Fruit fly (Drosophila melanogaster) whole organism: ENCODE measurements around the gene Csk.

ENCODE experiments used
- CG8478 ChIP-seq: fragments of >200 bp; optimal IDR thresholded peaks from 2 replicates; lab custom pipeline; 2018; ENCODE audit warnings: inconsistent platforms
- Dll ChIP-seq: fragments of >200 bp; optimal IDR thresholded peaks from 2 replicates; lab custom pipeline; 2017
- EcR ChIP-seq, 2 experiments: fragments of >200 bp; optimal IDR thresholded peaks; 2 replicates each; lab custom pipeline; 2017; ENCODE audit warnings: missing biosample characterization in 2 of 2, missing genetic modification characterization in 2 of 2, missing genetic modification reagents in 2 of 2
- pan ChIP-seq: fragments of >200 bp; optimal IDR thresholded peaks from 2 replicates; lab custom pipeline; 2017
- psq ChIP-seq: fragments of >200 bp; optimal IDR thresholded peaks from 2 replicates; lab custom pipeline; 2017
- usp ChIP-seq: fragments of >200 bp; optimal IDR thresholded peaks from 2 replicates; lab custom pipeline; 2017; ENCODE audit warnings: missing biosample characterization, missing genetic modification characterization, mixed read lengths

Csk gene

DNA sequence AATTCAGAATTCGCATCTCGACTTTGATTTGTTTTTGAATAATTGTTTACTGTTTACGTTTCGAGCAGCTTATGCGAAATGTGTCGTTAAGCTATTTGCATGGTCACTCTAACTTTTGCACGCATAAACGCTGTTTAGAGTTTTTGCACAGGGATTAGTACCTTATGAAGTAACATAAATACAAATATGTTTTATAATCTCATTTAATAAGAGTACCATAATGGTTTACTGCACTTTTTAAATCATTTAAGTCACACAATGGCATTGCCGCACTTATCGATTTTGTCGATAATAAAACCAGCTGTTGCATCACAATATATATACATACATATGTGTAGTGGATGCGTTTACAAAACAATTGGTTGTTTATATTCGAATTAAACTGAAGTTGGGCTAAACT, 23.9 kb downstream of the Csk start, which contains the start of the genes CG6813 and CG18764:
Gene CG6813, minus strand, starts transcription at position 68 of the 400 bp plus-strand sequence.
Gene CG18764, plus strand, starts transcription at position 319 of the 400 bp plus-strand sequence.
- TF ChIP-seq Dll (no peak), EcR (GFP tag; optimal IDR thresholded peaks at IDR 0.05; lab: Kevin White, UChicago) (no peak), CG8478 (no peak), usp (GFP tag; lab: Kevin White, UChicago) (no peak), psq (no peak), pan (lab: Kevin White, UChicago) (no peak)

DNA sequence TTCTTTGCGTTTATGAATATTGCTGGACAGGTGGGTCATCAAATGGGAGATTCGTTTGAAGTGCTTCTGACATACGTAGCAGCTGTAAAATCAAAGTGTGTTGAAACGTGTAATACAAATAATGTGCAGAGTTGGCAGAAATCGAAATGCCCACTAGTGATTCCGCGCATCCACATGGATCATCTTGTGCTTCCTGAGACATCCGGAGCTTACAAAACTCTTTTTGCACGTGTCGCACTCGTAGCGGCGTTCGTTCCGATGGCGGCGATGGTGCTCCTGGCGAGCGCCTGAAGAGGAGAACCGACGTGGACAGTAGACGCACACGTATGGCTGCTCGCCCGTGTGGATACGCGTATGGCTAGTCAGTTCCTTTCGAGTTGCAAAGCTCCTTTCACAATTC, 25.0 kb downstream of the Csk start, which contains the start of gene Zaf1:
Gene Zaf1, minus strand, starts transcription at position 101 of the 400 bp plus-strand sequence.
- TF ChIP-seq pan (lab: Kevin White, UChicago) = no peak
- TF ChIP-seq Dll = no peak
- no peak for TF ChIP-seq EcR (GFP tag; optimal IDR thresholded peaks at IDR 0.05; lab: Kevin White, UChicago)
- TF ChIP-seq usp (GFP tag; lab: Kevin White, UChicago) = no peak
- no peak for TF ChIP-seq psq
- TF ChIP-seq CG8478 = no peak

DNA sequence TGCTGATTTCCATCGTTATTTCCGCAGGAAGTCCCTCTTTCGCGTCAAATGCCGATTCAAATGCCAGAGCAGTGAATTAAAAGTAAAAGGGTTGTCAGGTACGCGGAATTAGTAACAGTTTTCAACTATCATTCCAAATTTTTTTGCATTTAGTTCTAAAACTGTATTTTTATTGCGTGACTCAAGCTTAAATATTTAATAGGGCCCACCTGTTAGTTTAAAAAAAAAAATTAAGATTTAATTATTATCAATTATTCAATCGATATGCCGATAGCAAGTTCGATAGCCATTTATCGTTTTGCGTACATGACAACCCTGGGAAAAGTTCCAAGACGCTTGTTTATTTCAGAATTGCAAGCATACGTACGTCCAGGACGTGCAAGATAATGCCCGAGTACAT, 27.5 kb downstream of the Csk start, which contains the start of gene CG14711:
Gene CG14711, plus strand, starts transcription at position 315 of the 400 bp plus-strand sequence.
- TF ChIP-seq EcR (GFP tag; optimal IDR thresholded peaks at IDR 0.05; lab: Kevin White, UChicago) = no peak

DNA sequence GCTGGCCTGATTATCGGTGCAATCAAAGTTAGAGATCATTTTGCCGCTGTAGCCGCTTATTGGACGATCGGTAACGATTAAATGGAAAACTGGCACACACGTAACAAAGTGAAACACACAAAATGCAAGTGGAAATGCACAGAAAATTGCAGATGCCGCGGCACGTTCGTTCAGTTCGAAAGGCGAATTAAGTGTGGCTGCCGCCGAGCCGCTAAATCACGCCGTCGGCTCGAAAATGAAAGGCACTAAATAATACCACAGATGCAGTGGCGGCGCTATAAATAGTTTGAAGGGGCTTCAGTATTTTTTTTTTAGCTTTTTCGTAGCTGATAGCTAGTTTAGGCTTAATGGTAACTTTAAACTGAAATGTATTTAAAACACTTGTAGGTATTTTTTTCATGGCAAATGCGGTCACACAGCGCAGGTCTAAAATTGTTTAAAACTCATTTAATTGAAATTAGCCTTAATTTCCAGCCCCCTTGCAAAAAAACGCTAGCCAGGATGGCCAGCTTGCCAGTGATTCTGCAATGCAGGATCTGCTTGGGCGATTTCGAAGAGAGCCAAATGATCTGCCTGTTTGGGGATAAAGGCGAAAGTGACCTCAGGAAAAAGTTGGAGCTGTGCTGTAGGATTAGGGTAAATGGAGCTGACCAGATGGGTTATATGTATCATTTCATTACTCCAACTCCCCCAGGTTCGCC, 30.6 kb downstream of the Csk start, which contains the start of the genes Jupiter and CG14710:
Gene Jupiter, minus strand, starts transcription at position 198 of the 701 bp plus-strand sequence.
Gene CG14710, plus strand, starts transcription at position 382 of the 701 bp plus-strand sequence.
- TF ChIP-seq EcR (GFP tag; optimal IDR thresholded peaks at IDR 0.05; lab: Kevin White, UChicago) (no peak), CG8478 (no peak), Dll (no peak), usp (GFP tag; lab: Kevin White, UChicago) (no peak), pan (lab: Kevin White, UChicago) (no peak), psq (no peak)

DNA sequence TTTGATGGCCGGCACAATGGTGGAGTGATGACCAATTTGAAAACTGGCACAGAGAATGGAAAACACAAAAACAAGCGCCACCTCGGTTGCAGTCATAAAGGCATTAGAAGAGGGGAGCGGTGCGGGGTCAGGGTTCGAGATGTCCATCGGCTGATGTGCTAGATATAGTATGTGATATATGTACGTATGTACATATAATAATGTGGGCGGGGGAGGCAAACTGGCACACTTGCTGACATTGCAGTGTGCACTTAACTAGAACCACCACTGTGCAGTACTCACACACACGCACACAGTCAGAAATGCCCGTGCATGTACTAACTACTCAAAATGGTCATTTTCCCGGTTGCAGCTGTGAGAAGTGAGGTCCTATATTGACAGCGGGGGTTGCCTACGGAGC, 31.6 kb downstream of the Csk start:
- TF ChIP-seq EcR (GFP tag; optimal IDR thresholded peaks at IDR 0.05; lab: Kevin White, UChicago) (no peak), psq (no peak)

DNA sequence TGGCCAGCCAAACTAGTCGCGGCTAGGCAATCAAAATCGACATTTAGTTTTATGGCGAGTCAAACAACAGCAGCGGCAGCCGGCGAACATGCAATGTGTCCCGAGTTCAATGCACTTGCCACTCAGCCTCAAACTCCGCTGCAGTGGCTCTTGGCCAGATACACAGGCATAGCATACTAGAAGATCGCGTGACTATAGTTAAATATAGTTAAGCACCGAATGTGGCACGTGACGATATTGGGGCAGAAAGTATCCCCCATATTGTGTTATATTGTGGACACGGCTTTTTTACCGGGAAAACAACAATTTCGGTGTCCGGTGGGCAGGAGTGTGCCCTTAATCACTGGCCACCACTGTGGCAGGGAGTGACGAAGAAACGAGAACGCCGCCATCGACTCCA, 32.7 kb downstream of the Csk start:
- TF ChIP-seq usp (GFP tag; lab: Kevin White, UChicago) = no peak
- no peak for TF ChIP-seq Dll
- peak in 1 of 2 experiments; percentile 70 for TF ChIP-seq EcR (GFP tag; optimal IDR thresholded peaks at IDR 0.05; lab: Kevin White, UChicago)
- no peak for TF ChIP-seq CG8478
- no peak for TF ChIP-seq pan (lab: Kevin White, UChicago)
- TF ChIP-seq psq = no peak

DNA sequence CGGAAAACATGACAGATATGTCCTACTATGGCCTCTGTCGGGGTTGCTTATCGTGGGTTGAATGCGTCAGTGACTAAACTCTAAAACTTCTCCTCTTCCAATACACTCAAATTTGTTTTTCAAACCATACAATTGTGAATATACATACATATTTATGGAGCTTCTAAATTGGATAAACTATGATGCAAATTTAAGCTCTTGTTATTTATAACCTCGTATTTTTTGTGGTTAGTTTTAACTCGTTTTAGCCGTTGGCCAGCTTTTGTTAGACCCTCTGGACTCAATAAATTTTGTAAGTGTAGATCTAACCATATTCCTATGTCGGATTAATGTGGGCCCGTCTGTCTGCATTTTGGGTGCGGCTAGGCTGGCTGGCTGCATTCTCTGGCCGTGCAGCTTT, 33.1 kb downstream of the Csk start:
- no peak for TF ChIP-seq Dll

DNA sequence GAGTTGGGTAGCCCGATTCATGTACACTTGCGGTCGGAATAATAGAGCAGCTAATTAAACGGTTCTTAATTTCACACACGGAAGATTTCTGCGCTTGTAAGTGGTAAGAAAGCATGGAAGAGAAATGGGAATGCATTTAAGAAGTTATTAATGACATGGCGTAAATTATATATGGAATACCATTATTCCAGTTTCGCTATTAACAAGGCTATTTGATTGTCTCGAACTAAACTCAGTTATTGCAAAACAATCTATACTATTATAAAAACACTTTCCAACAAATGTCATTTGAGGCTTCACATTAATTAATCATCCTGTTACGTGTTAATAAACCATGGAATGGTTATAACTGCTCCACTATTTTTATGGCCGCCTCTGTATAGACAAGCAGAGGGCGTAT, 34.3 kb downstream of the Csk start:
- TF ChIP-seq EcR (GFP tag; optimal IDR thresholded peaks at IDR 0.05; lab: Kevin White, UChicago) (no peak), pan (lab: Kevin White, UChicago) (no peak), CG8478 (no peak), usp (GFP tag; lab: Kevin White, UChicago) (no peak), psq (no peak), Dll (no peak)

DNA sequence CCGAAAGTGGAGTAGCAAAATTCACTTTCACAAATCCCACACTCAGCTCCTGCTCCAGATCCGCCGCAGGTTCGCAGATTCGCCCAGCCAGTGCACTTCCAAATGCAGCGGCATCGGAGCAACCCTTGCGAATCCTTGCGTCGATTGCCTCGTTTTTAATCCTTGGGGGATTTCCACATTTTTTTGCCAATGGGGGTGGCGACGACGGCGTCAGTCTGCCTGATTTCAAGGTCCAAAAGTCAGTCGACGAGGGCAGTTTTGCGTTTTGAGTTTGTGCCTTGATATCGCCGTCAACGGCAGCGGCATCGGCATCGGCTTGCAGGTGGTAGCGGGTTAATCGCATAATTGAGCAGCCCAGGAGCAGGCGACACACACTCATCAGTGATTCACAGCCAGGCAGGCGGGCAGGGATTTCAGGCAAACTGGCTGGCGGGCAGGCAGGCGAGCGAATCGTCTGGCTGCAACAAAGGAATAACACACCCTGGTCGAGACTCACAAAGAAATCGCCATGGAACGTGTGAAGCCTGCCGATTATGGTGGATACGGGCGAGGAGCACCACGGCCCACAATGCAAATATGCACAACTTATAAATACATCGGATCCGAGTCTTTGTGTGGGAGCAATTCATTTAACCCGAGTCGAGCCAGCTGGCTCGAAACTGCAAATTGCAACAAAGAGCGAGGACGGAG, 34.9 kb downstream of the Csk start:
- TF ChIP-seq Dll (no peak), CG8478 (no peak), usp (GFP tag; lab: Kevin White, UChicago) (no peak), pan (lab: Kevin White, UChicago) (no peak), psq (no peak), EcR (GFP tag; optimal IDR thresholded peaks at IDR 0.05; lab: Kevin White, UChicago) (no peak)

DNA sequence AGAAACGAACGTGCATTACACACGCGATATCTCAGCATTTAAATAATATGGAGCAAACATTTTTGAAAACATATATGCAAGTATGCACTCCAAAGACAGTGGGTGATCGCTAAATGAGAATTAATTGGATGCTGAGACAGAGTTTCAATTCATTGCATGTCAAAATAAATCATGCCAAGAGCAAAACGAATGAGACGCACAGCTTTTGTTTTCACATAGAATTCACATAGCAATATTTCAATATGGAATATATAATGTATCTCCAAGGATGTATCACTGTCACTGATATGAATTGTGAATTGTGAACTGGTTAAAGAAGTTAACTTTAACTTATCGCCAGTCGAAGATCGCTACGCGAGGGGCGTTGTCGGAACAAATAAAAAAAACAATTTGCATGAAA, 36.0 kb downstream of the Csk start:
- TF ChIP-seq Dll (no peak), psq (no peak), pan (lab: Kevin White, UChicago) (no peak), usp (GFP tag; lab: Kevin White, UChicago) (no peak), EcR (GFP tag; optimal IDR thresholded peaks at IDR 0.05; lab: Kevin White, UChicago) (no peak), CG8478 (no peak)

DNA sequence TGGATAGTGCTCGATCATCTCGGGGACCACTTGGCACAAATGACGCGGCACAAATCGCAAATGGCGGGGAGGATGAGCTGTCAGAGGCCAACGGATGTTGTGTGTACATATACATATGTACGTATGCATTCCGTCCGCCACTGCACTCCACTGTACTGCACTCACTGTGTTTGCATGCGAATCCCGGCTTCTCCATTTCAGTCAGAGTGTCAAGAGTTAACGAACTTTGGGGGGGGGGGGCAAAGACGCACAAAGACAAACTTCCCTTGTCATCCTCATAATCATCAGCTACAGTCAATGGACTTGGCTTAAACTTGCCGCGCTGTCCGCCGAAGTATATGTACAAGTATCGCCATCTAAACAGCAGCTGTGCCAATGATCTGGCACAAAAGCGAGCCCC, 36.4 kb downstream of the Csk start:
- TF ChIP-seq EcR (GFP tag; optimal IDR thresholded peaks at IDR 0.05; lab: Kevin White, UChicago) (peak in 1 of 2 experiments; percentile 65), usp (GFP tag; lab: Kevin White, UChicago) (no peak)

DNA sequence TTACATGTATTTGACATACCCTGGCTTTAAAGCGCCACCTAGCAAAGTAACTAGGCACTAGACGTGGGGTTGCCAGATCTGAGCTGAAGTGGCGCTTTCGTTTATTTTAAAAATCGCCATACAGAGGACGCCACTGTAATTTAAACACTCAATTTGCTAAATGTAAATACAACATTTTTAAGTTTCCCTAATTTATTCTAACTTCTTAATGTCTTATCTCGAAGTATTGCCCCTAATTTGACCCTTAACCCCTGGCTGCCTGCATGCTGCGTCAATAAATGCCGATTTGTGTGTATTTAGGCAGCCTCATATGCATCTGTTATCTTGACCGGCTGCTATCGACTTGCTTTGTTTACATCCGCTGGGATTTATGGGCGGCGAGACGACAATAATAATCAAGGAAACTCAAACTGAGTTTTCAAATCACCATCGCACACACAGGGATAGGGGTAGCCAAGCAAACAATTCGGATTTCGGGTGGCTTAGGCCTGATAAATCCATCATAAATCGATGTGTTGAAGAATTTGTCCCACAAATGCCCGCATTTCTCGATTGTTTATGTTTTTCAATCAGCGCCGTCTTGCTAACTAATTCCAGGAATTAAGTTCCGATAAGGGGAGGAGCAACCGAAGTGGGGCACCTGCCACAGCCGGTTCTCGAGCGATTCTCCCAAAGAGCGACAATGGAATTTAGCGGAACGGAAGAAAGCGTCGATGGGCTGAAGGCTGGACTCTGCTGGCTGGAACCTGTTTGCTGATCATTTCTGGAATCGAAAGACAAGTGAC, 37.1 kb downstream of the Csk start:
- TF ChIP-seq pan (lab: Kevin White, UChicago) (peak; percentile 40), Dll (no peak)

DNA sequence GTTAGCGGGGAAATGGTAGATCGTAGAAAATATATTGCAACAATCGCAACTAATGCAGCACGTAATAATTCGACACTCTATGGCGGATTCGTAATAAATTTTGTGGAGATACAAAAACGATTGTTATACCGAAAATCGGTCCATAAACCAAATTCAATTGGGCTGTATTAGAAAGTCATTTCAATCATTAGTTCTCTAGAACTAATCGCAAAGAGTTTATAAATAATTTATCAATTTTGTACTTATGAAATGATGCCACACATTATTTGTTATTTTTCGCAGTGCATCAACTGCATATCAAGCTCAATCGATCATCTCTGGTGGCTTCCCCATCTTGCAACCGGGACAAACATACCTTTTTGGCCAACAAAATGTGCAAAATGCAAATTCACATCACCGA, 38.0 kb downstream of the Csk start:
- TF ChIP-seq psq (no peak), Dll (no peak), CG8478 (no peak), pan (lab: Kevin White, UChicago) (no peak), EcR (GFP tag; optimal IDR thresholded peaks at IDR 0.05; lab: Kevin White, UChicago) (no peak), usp (GFP tag; lab: Kevin White, UChicago) (no peak)
